Worm (Caenorhabditis elegans) whole organism, L4 larva: Measurements from ENCODE around the gene F38E9.4.
A peak's percentile ranks its signal among the peaks of the same experiment; 100 is the strongest.

Experiments
- F26F4.8 ChIP-seq: fragments of 200-800 bp; sonication (Bioruptor generic); conservative IDR thresholded peaks from 2 replicates; pipeline ENCODE4 v1.3.6; 2022; ENCODE audit warnings: missing genetic modification characterization, missing compliant biosample characterization
- F49E8.2 ChIP-seq: sonication (generic microtip); optimal IDR thresholded peaks from 2 replicates; lab custom pipeline; 2016; ENCODE audit warnings: missing compliant biosample characterization, mild to moderate bottlenecking, missing genetic modification characterization, borderline replicate concordance
- T26A8.4 ChIP-seq: fragments of 200-800 bp; sonication (Bioruptor generic); IDR thresholded peaks from 2 replicates; pipeline ENCODE4 v1.3.6; 2022; ENCODE audit warnings: missing genetic modification characterization, missing compliant biosample characterization
- Y105C5A.15 ChIP-seq: fragments of 200-800 bp; sonication (Bioruptor generic); IDR thresholded peaks from 2 replicates; pipeline ENCODE4 v1.3.6; 2022; ENCODE audit warnings: missing genetic modification characterization, missing compliant biosample characterization
- aha-1 ChIP-seq: fragments of 150-350 bp; peaks from one replicate; lab custom pipeline; 2014; ENCODE audit warnings: missing biosample characterization, missing genetic modification characterization
- arid-1 ChIP-seq: fragments of 200-800 bp; sonication (Bioruptor generic); conservative IDR thresholded peaks from 2 replicates; pipeline ENCODE4 v1.3.6; 2022; ENCODE audit warnings: missing genetic modification reagents, missing genetic modification characterization, missing compliant biosample characterization
- ceh-28 ChIP-seq: fragments of 150-350 bp; optimal IDR thresholded peaks from 2 replicates; lab custom pipeline; 2014; ENCODE audit warnings: missing biosample characterization, missing genetic modification reagents, missing genetic modification characterization
- ceh-62 ChIP-seq: sonication (generic microtip); optimal IDR thresholded peaks from 2 replicates; lab custom pipeline; 2017; ENCODE audit warnings: missing biosample characterization, missing genetic modification characterization
- cey-2 ChIP-seq: sonication (generic microtip); optimal IDR thresholded peaks from 3 replicates; lab custom pipeline; 2017; ENCODE audit warnings: missing genetic modification characterization, mild to moderate bottlenecking, missing compliant biosample characterization, antibody characterized with exemption, borderline replicate concordance; ENCODE audit not compliant: insufficient read depth
- ctbp-1 ChIP-seq: fragments of 200-800 bp; sonication (Bioruptor generic); IDR thresholded peaks from 2 replicates; pipeline ENCODE4 v1.3.6; 2022; ENCODE audit warnings: missing genetic modification reagents, missing genetic modification characterization, missing compliant biosample characterization
- daf-12 ChIP-seq: fragments of 150-350 bp; optimal IDR thresholded peaks from 2 replicates; lab custom pipeline; 2014; ENCODE audit warnings: missing biosample characterization, missing genetic modification reagents, missing genetic modification characterization
- daf-19 ChIP-seq: fragments of 200-800 bp; sonication (Bioruptor generic); conservative IDR thresholded peaks from 2 replicates; pipeline ENCODE4 v1.3.6; 2022; ENCODE audit warnings: missing genetic modification characterization, missing compliant biosample characterization
- dmd-8 ChIP-seq: fragments of 200-800 bp; sonication (Bioruptor generic); IDR thresholded peaks from 2 replicates; pipeline ENCODE4 v1.3.6; 2022; ENCODE audit warnings: missing genetic modification characterization, missing compliant biosample characterization
- dmd-9 ChIP-seq: fragments of 200-800 bp; sonication (Bioruptor generic); IDR thresholded peaks from 2 replicates; pipeline ENCODE4 v1.3.6; 2022; ENCODE audit warnings: missing genetic modification reagents, missing genetic modification characterization, missing compliant biosample characterization
- duxl-1 ChIP-seq: sonication (generic microtip); optimal IDR thresholded peaks from 2 replicates; lab custom pipeline; 2016; ENCODE audit warnings: mild to moderate bottlenecking, missing genetic modification characterization, moderate library complexity, missing compliant biosample characterization; ENCODE audit not compliant: poor library complexity
- dve-1 ChIP-seq: sonication (generic microtip); optimal IDR thresholded peaks from 2 replicates; lab custom pipeline; 2017; ENCODE audit warnings: antibody characterized with exemption, mild to moderate bottlenecking, missing genetic modification characterization, missing compliant biosample characterization; ENCODE audit not compliant: insufficient read depth
- egl-27 ChIP-seq: sonication (generic microtip); optimal IDR thresholded peaks from 3 replicates; lab custom pipeline; 2017; ENCODE audit warnings: missing biosample characterization, missing genetic modification reagents, missing genetic modification characterization
- fkh-10 ChIP-seq: fragments of 150-350 bp; optimal IDR thresholded peaks from 2 replicates; lab custom pipeline; 2014; ENCODE audit warnings: missing biosample characterization, missing genetic modification reagents, missing genetic modification characterization
- fos-1 ChIP-seq: fragments of 150-350 bp; optimal IDR thresholded peaks from 2 replicates; lab custom pipeline; 2014; ENCODE audit warnings: missing biosample characterization, missing genetic modification characterization
- gei-8 ChIP-seq: fragments of 200-800 bp; sonication (Bioruptor generic); optimal IDR thresholded peaks from 2 replicates; lab custom pipeline; 2018; ENCODE audit warnings: mild to moderate bottlenecking, missing genetic modification characterization, missing compliant biosample characterization
- lin-13 ChIP-seq: fragments of 150-350 bp; optimal IDR thresholded peaks from 2 replicates; lab custom pipeline; 2014; ENCODE audit warnings: missing biosample characterization, missing genetic modification reagents, missing genetic modification characterization
- lin-15B ChIP-seq: fragments of 150-350 bp; sonication (generic microtip); optimal IDR thresholded peaks from 3 replicates; lab custom pipeline; 2014; ENCODE audit warnings: missing biosample characterization, missing genetic modification characterization
- lir-3 ChIP-seq: sonication (generic microtip); optimal IDR thresholded peaks from 2 replicates; lab custom pipeline; 2016; ENCODE audit warnings: mild to moderate bottlenecking, missing genetic modification characterization, missing compliant biosample characterization
- lsy-2 ChIP-seq, 2 experiments: fragments of 150-350 bp in 1 of 2; sonication (generic microtip) in 1 of 2; optimal IDR thresholded peaks; 2 replicates each; lab custom pipeline; 2014 to 2017; ENCODE audit warnings: missing biosample characterization in 2 of 2, missing genetic modification characterization in 2 of 2
- mep-1 ChIP-seq: fragments of 150-350 bp; sonication (generic microtip); optimal IDR thresholded peaks from 3 replicates; lab custom pipeline; 2014; ENCODE audit warnings: missing biosample characterization, missing genetic modification characterization
- mes-2 ChIP-seq: sonication (generic microtip); optimal IDR thresholded peaks from 2 replicates; lab custom pipeline; 2016; ENCODE audit warnings: missing genotype, mild to moderate bottlenecking, missing genetic modification characterization, missing compliant biosample characterization; ENCODE audit not compliant: poor library complexity, severe bottlenecking
- mxl-2 ChIP-seq: fragments of 200-800 bp; sonication (Bioruptor generic); conservative IDR thresholded peaks from 2 replicates; pipeline ENCODE4 v1.3.6; 2022; ENCODE audit warnings: missing genetic modification reagents, missing genetic modification characterization, missing compliant biosample characterization
- mxl-3 ChIP-seq: fragments of 200-800 bp; sonication (Bioruptor generic); optimal IDR thresholded peaks from 2 replicates; lab custom pipeline; 2018; ENCODE audit warnings: mild to moderate bottlenecking, missing genetic modification characterization, missing compliant biosample characterization
- nhr-10 ChIP-seq: fragments of 150-350 bp; optimal IDR thresholded peaks from 2 replicates; lab custom pipeline; 2014; ENCODE audit warnings: missing biosample characterization, missing genetic modification characterization
- nhr-102 ChIP-seq: sonication (generic microtip); optimal IDR thresholded peaks from 2 replicates; lab custom pipeline; 2016; ENCODE audit warnings: mild to moderate bottlenecking, missing genetic modification characterization, moderate library complexity, missing compliant biosample characterization
- nhr-11 ChIP-seq: fragments of 150-350 bp; optimal IDR thresholded peaks from 2 replicates; lab custom pipeline; 2014; ENCODE audit warnings: missing biosample characterization, missing genetic modification characterization
- nhr-28 ChIP-seq: fragments of 150-350 bp; optimal IDR thresholded peaks from 2 replicates; lab custom pipeline; 2014; ENCODE audit warnings: missing biosample characterization, missing genetic modification characterization
- nhr-41 ChIP-seq: fragments of 200-800 bp; sonication (Bioruptor generic); IDR thresholded peaks from 2 replicates; pipeline ENCODE4 v1.3.6; 2022; ENCODE audit warnings: missing genetic modification reagents, missing genetic modification characterization, missing compliant biosample characterization
- nhr-48 ChIP-seq: sonication (generic microtip); optimal IDR thresholded peaks from 2 replicates; lab custom pipeline; 2016; ENCODE audit warnings: mild to moderate bottlenecking, missing genetic modification characterization, missing compliant biosample characterization
- nhr-76 ChIP-seq: fragments of 150-350 bp; optimal IDR thresholded peaks from 2 replicates; lab custom pipeline; 2014; ENCODE audit warnings: missing biosample characterization, missing genetic modification characterization
- pqm-1 ChIP-seq: sonication (generic microtip); optimal IDR thresholded peaks from 2 replicates; lab custom pipeline; 2017; ENCODE audit warnings: missing biosample characterization, missing genetic modification characterization
- rbr-2 ChIP-seq: sonication (generic microtip); optimal IDR thresholded peaks from 2 replicates; lab custom pipeline; 2016; ENCODE audit warnings: missing genotype, missing genetic modification characterization, missing compliant biosample characterization
- saeg-2 ChIP-seq: fragments of 200-800 bp; sonication (Bioruptor generic); IDR thresholded peaks from 2 replicates; pipeline ENCODE4 v1.3.6; 2022; ENCODE audit warnings: missing genetic modification reagents, missing genetic modification characterization, missing compliant biosample characterization
- snpc-4 ChIP-seq: fragments of 150-350 bp; optimal IDR thresholded peaks from 2 replicates; lab custom pipeline; 2014; ENCODE audit warnings: missing biosample characterization, missing genetic modification characterization
- tra-1 ChIP-seq: fragments of 200-800 bp; sonication (Bioruptor generic); IDR thresholded peaks from 2 replicates; pipeline ENCODE4 v1.3.6; 2022; ENCODE audit warnings: missing genetic modification reagents, missing genetic modification characterization, missing compliant biosample characterization
- zag-1 ChIP-seq: fragments of 150-350 bp; optimal IDR thresholded peaks from 2 replicates; lab custom pipeline; 2014; ENCODE audit warnings: missing biosample characterization, missing genetic modification characterization
- zip-11 ChIP-seq: fragments of 200-800 bp; sonication (Bioruptor generic); IDR thresholded peaks from 2 replicates; pipeline ENCODE4 v1.3.6; 2022; ENCODE audit warnings: missing genetic modification characterization, missing compliant biosample characterization
- zip-2 ChIP-seq: fragments of 150-350 bp; optimal IDR thresholded peaks from 2 replicates; lab custom pipeline; 2014; ENCODE audit warnings: missing biosample characterization, missing genetic modification characterization
- ztf-7 ChIP-seq: fragments of 150-350 bp; optimal IDR thresholded peaks from 2 replicates; lab custom pipeline; 2014; ENCODE audit warnings: missing biosample characterization, missing genetic modification characterization

F38E9.4 gene

ce11 chrX:16484681-16485080, 32.9 kb downstream of the F38E9.4 start (continued):
- TF ChIP-seq gei-8 (GFP tag; lab: Kevin White, UChicago) (no peak), dmd-9 (GFP tag; lab: Robert Waterston, UW) (no peak), duxl-1 (tag; lab: Kevin White, UChicago) (no peak), fkh-10 (peak; percentile 85), ceh-62 (no peak), cey-2 (tag; lab: Kevin White, UChicago) (no peak), nhr-48 (tag; lab: Kevin White, UChicago) (no peak), daf-19 (GFP tag; lab: Robert Waterston, UW) (no peak), rbr-2 (peak; percentile 31), nhr-76 (tag; lab: Kevin White, UChicago) (no peak), nhr-10 (no peak), egl-27 (no peak), F49E8.2 (tag; lab: Kevin White, UChicago) (no peak), ceh-28 (no peak), zip-11 (no peak), daf-12 (tag; lab: Kevin White, UChicago) (no peak), mxl-2 (no peak), arid-1 (GFP tag; lab: Robert Waterston, UW) (no peak), ctbp-1 (GFP tag; lab: Robert Waterston, UW) (peak; percentile 63; the same call in 1 of the 2 replicates), nhr-11 (tag; lab: Kevin White, UChicago) (peak; percentile 0), lir-3 (tag; lab: Kevin White, UChicago) (no peak), snpc-4 (tag; lab: Kevin White, UChicago) (no peak), F26F4.8 (GFP tag; lab: Robert Waterston, UW) (no peak), Y105C5A.15 (GFP tag; lab: Robert Waterston, UW) (no peak), mes-2 (tag; lab: Kevin White, UChicago) (no peak), aha-1 (peak; percentile 47), ztf-7 (tag; lab: Kevin White, UChicago) (no peak), dve-1 (tag; lab: Kevin White, UChicago) (no peak), lsy-2 (tag; optimal IDR thresholded peaks at IDR 0.05; lab: Kevin White, UChicago) (peak in 1 of 2 experiments; percentile 44), T26A8.4 (GFP tag; lab: Robert Waterston, UW) (no peak), tra-1 (GFP tag; lab: Robert Waterston, UW) (peak; percentile 63; the same call in 1 of the 2 replicates), nhr-41 (GFP tag; lab: Robert Waterston, UW) (no peak), zip-2 (tag; lab: Kevin White, UChicago) (no peak), nhr-102 (tag; lab: Kevin White, UChicago) (no peak), mep-1 (tag; lab: Kevin White, UChicago) (peak; percentile 58), fos-1 (tag; lab: Kevin White, UChicago) (no peak), pqm-1 (tag; lab: Kevin White, UChicago) (no peak), nhr-28 (tag; lab: Kevin White, UChicago) (no peak), lin-15B (tag; lab: Kevin White, UChicago) (no peak), mxl-3 (GFP tag; lab: Kevin White, UChicago) (no peak), lin-13 (GFP tag; lab: Kevin White, UChicago) (no peak), zag-1 (tag; lab: Kevin White, UChicago) (no peak), dmd-8 (GFP tag; lab: Robert Waterston, UW) (no peak), saeg-2 (no peak)
